Fruit fly (Drosophila melanogaster): ENCODE results near the gene CG5877.
A peak's percentile ranks its signal among the peaks of the same experiment; 100 is the strongest.

CG5877 gene

dm6 chrX:15309918-15310317, 17.1 kb downstream of the CG5877 start (continued):
- TF ChIP-seq knrl (GFP tag; IDR thresholded peaks at IDR 0.05; ENCODE audit: partially characterized antibody) (no peak), sima (GFP tag; optimal IDR thresholded peaks at IDR 0.05) (no peak), CrebB (tag; optimal IDR thresholded peaks at IDR 0.05) (no peak), CG15601 (tag; optimal IDR thresholded peaks at IDR 0.05) (no peak), Fer3 (tag; optimal IDR thresholded peaks at IDR 0.05) (peak; percentile 8), tx (GFP tag; optimal IDR thresholded peaks at IDR 0.05) (no peak), nmo (GFP tag; optimal IDR thresholded peaks at IDR 0.05) (peak; percentile 2), mirr (GFP tag; optimal IDR thresholded peaks at IDR 0.05) (no peak), Stat92E (GFP tag; optimal IDR thresholded peaks at IDR 0.05) (no peak), C15 (GFP tag; IDR thresholded peaks at IDR 0.05) (no peak), CG17361 (GFP tag; IDR thresholded peaks at IDR 0.05) (0 out of 3 replicates have a peak, but pooled peaks have one; percentile 30), kah (GFP tag; optimal IDR thresholded peaks at IDR 0.05) (no peak), CG12942 (GFP tag; optimal IDR thresholded peaks at IDR 0.05) (no peak), scrt (GFP tag; optimal IDR thresholded peaks at IDR 0.05) (no peak), Hr51 (GFP tag; optimal IDR thresholded peaks at IDR 0.05) (peak in 1 of 2 experiments; percentile 68), Hr3 (GFP tag; optimal IDR thresholded peaks at IDR 0.05) (no peak), HLH54F (GFP tag; optimal IDR thresholded peaks at IDR 0.05) (no peak), Hsf (GFP tag; optimal IDR thresholded peaks at IDR 0.05) (no peak), HLHmδ (GFP tag; optimal IDR thresholded peaks at IDR 0.05) (no peak), CG10267 (tag; optimal IDR thresholded peaks at IDR 0.05) (no peak), CG12104 (GFP tag; optimal IDR thresholded peaks at IDR 0.05) (no peak), abd-A (tag; optimal IDR thresholded peaks at IDR 0.05) (no peak), CG7271 (tag; optimal IDR thresholded peaks at IDR 0.05) (no peak), CoRest (tag; optimal IDR thresholded peaks at IDR 0.05) (peak; percentile 24), prd (optimal IDR thresholded peaks at IDR 0.05) (no peak), prd (GFP tag; IDR thresholded peaks at IDR 0.05) (no peak), CG3838 (GFP tag; optimal IDR thresholded peaks at IDR 0.05) (no peak), CG4820 (GFP tag; optimal IDR thresholded peaks at IDR 0.05) (no peak), CG9876 (GFP tag; optimal IDR thresholded peaks at IDR 0.05) (no peak), Hmr (GFP tag; optimal IDR thresholded peaks at IDR 0.05) (no peak), Deaf1 (tag; optimal IDR thresholded peaks at IDR 0.05) (no peak), CG4854 (GFP tag; optimal IDR thresholded peaks at IDR 0.05) (no peak), CG7745 (tag; optimal IDR thresholded peaks at IDR 0.05) (no peak), CG14441 (GFP tag; IDR thresholded peaks at IDR 0.05) (no peak), CG17359 (tag; optimal IDR thresholded peaks at IDR 0.05) (peak; percentile 20), gem (tag; optimal IDR thresholded peaks at IDR 0.05) (peak; percentile 55), Ravus (GFP tag; IDR thresholded peaks at IDR 0.05) (no peak), PHDP (tag; optimal IDR thresholded peaks at IDR 0.05) (peak; percentile 31), shn (GFP tag; optimal IDR thresholded peaks at IDR 0.05) (no peak), Nf-YC (tag; optimal IDR thresholded peaks at IDR 0.05) (no peak), CG6683 (GFP tag; optimal IDR thresholded peaks at IDR 0.05) (no peak), CG6689 (GFP tag; IDR thresholded peaks at IDR 0.05) (0 out of 2 replicates have a peak, but pooled peaks have one; percentile 13), inv (GFP tag; IDR thresholded peaks at IDR 0.05; ENCODE audit: partially characterized antibody) (no peak), sob (GFP tag; IDR thresholded peaks at IDR 0.05) (no peak), jumu (GFP tag; optimal IDR thresholded peaks at IDR 0.05) (no peak), CG1792 (GFP tag; optimal IDR thresholded peaks at IDR 0.05) (no peak), CG13287 (GFP tag; IDR thresholded peaks at IDR 0.05; ENCODE audit: partially characterized antibody) (no peak), CG9437 (GFP tag; optimal IDR thresholded peaks at IDR 0.05) (no peak), tup (GFP tag; optimal IDR thresholded peaks at IDR 0.05) (no peak), Atf3 (GFP tag; optimal IDR thresholded peaks at IDR 0.05) (no peak), bowl (GFP tag; IDR thresholded peaks at IDR 0.05) (no peak)

All from whole organism, embryonic.